Worm (Caenorhabditis elegans) whole organism, early embryonic: Measurements from ENCODE around the gene cra-1.

Experiments
- F13C5.2 ChIP-seq: sonication (generic microtip); optimal IDR thresholded peaks from 2 replicates; lab custom pipeline; 2017; ENCODE audit warnings: mild to moderate bottlenecking, missing genetic modification characterization, inconsistent platforms, missing compliant biosample characterization
- aly-1 ChIP-seq: sonication (generic microtip); optimal IDR thresholded peaks from 2 replicates; lab custom pipeline; 2016; ENCODE audit warnings: missing genetic modification characterization, missing compliant biosample characterization
- ama-1 ChIP-seq: fragments of 150-350 bp; optimal IDR thresholded peaks from 2 replicates; lab custom pipeline; 2014
- ceh-13 ChIP-seq: fragments of 200-800 bp; sonication (Bioruptor generic); optimal IDR thresholded peaks from 2 replicates; lab custom pipeline; 2018; ENCODE audit warnings: mild to moderate bottlenecking, missing genetic modification characterization, missing compliant biosample characterization
- ceh-36 ChIP-seq: sonication (generic microtip); optimal IDR thresholded peaks from 2 replicates; lab custom pipeline; 2016; ENCODE audit warnings: missing genetic modification characterization, inconsistent platforms, missing compliant biosample characterization
- flt-1 ChIP-seq: fragments of 200-800 bp; sonication (Bioruptor generic); IDR thresholded peaks from 2 replicates; pipeline ENCODE4 v1.3.6; 2022; ENCODE audit warnings: missing genetic modification characterization, missing compliant biosample characterization
- hmg-4 ChIP-seq: fragments of 200-800 bp; sonication (Bioruptor generic); optimal IDR thresholded peaks from 2 replicates; lab custom pipeline; 2018; ENCODE audit warnings: mild to moderate bottlenecking, missing genetic modification characterization, missing compliant biosample characterization
- pes-1 ChIP-seq: fragments of 200-800 bp; sonication (Bioruptor generic); IDR thresholded peaks from 2 replicates; pipeline ENCODE4 v1.3.6; 2022; ENCODE audit warnings: missing genetic modification reagents, missing genetic modification characterization, missing compliant biosample characterization
- scrt-1 ChIP-seq: fragments of 200-800 bp; sonication (Bioruptor generic); IDR thresholded peaks from 2 replicates; pipeline ENCODE4 v1.3.6; 2022; ENCODE audit warnings: missing genetic modification characterization, missing compliant biosample characterization
- sea-1 ChIP-seq: fragments of 200-800 bp; sonication (Bioruptor generic); conservative IDR thresholded peaks from 2 replicates; pipeline ENCODE4 v1.3.6; 2022; ENCODE audit warnings: missing genetic modification characterization, missing compliant biosample characterization
- tbx-11 ChIP-seq: fragments of 200-800 bp; sonication (Bioruptor generic); IDR thresholded peaks from 2 replicates; pipeline ENCODE4 v1.3.6; 2022; ENCODE audit warnings: missing genetic modification characterization, missing compliant biosample characterization
- tra-4 ChIP-seq: sonication (generic microtip); optimal IDR thresholded peaks from 2 replicates; lab custom pipeline; 2017; ENCODE audit warnings: missing genetic modification characterization, missing compliant biosample characterization

- TF ChIP-seq ama-1 (no peak), sea-1 (no peak), flt-1 (GFP tag; lab: Robert Waterston, UW) (no peak), F13C5.2 (tag; lab: Kevin White, UChicago) (no peak), tbx-11 (GFP tag; lab: Robert Waterston, UW) (no peak), ceh-36 (tag; lab: Kevin White, UChicago) (no peak), hmg-4 (no peak), ceh-13 (no peak), tra-4 (tag; lab: Kevin White, UChicago) (no peak), aly-1 (tag; lab: Kevin White, UChicago) (no peak), scrt-1 (GFP tag; lab: Robert Waterston, UW) (no peak), pes-1 (no peak)
These were observed 45.6 kb upstream of the cra-1 start for ce11 chrIII:6914840-6915239.
